Worm (Caenorhabditis elegans) whole organism, young adult: ENCODE measurements around the gene H01M10.1.
A peak's percentile ranks its signal among the peaks of the same experiment; 100 is the strongest.

Experiments used
- B0261.1 ChIP-seq: sonication (generic microtip); optimal IDR thresholded peaks from 2 replicates; lab custom pipeline; 2016; ENCODE audit warnings: mild to moderate bottlenecking, missing genetic modification characterization, moderate library complexity, missing compliant biosample characterization
- B0336.3 ChIP-seq: fragments of 200-800 bp; sonication (Bioruptor generic); IDR thresholded peaks from 2 replicates; pipeline ENCODE4 v1.3.6; 2022; ENCODE audit warnings: missing genetic modification characterization, missing compliant biosample characterization
- C06A6.2 ChIP-seq: fragments of 200-800 bp; sonication (Bioruptor generic); conservative IDR thresholded peaks from 2 replicates; pipeline ENCODE4 v1.3.6; 2022; ENCODE audit warnings: missing genetic modification characterization, missing compliant biosample characterization
- D2030.7 ChIP-seq: fragments of 200-800 bp; sonication (Bioruptor generic); IDR thresholded peaks from 2 replicates; pipeline ENCODE4 v1.3.6; 2022; ENCODE audit warnings: missing genetic modification reagents, missing genetic modification characterization, missing compliant biosample characterization
- F22D6.2 ChIP-seq: sonication (generic microtip); optimal IDR thresholded peaks from 2 replicates; lab custom pipeline; 2016; ENCODE audit warnings: mild to moderate bottlenecking, missing genetic modification characterization, missing compliant biosample characterization
- F33H1.4 ChIP-seq: fragments of 200-800 bp; sonication (Bioruptor generic); IDR thresholded peaks from 2 replicates; pipeline ENCODE4 v1.3.6; 2022; ENCODE audit warnings: missing genetic modification reagents, missing genetic modification characterization, missing compliant biosample characterization
- F49E8.2 ChIP-seq: sonication (generic microtip); optimal IDR thresholded peaks from 3 replicates; lab custom pipeline; 2017; ENCODE audit warnings: missing genetic modification characterization, mild to moderate bottlenecking, missing compliant biosample characterization, antibody characterized with exemption, moderate library complexity; ENCODE audit not compliant: insufficient read depth
- F55B11.4 ChIP-seq: sonication (generic microtip); optimal IDR thresholded peaks from 2 replicates; lab custom pipeline; 2016; ENCODE audit warnings: missing compliant biosample characterization, missing genetic modification characterization, borderline replicate concordance; ENCODE audit not compliant: insufficient read depth
- F57A8.1 ChIP-seq: fragments of 200-800 bp; sonication (Bioruptor generic); optimal IDR thresholded peaks from 2 replicates; lab custom pipeline; 2018; ENCODE audit warnings: mild to moderate bottlenecking, missing genetic modification characterization, moderate library complexity, missing compliant biosample characterization
- F57C9.4 ChIP-seq: sonication (generic microtip); optimal IDR thresholded peaks from 2 replicates; lab custom pipeline; 2017; ENCODE audit warnings: mild to moderate bottlenecking, missing genetic modification characterization, missing compliant biosample characterization
- Y67H2A.10 ChIP-seq: fragments of 200-800 bp; sonication (Bioruptor generic); conservative IDR thresholded peaks from 2 replicates; pipeline ENCODE4 v1.3.6; 2022; ENCODE audit warnings: missing genetic modification reagents, missing genetic modification characterization, missing compliant biosample characterization
- Y79H2A.3 ChIP-seq: fragments of 200-800 bp; sonication (Bioruptor generic); conservative IDR thresholded peaks from 2 replicates; pipeline ENCODE4 v1.3.6; 2022; ENCODE audit warnings: missing genetic modification reagents, missing genetic modification characterization, missing compliant biosample characterization
- Y95B8A.8 ChIP-seq: fragments of 200-800 bp; sonication (Bioruptor generic); IDR thresholded peaks from 2 replicates; pipeline ENCODE4 v1.3.6; 2022; ENCODE audit warnings: missing genetic modification reagents, missing genetic modification characterization, missing compliant biosample characterization
- akir-1 ChIP-seq: fragments of 200-800 bp; sonication (Bioruptor generic); optimal IDR thresholded peaks from 2 replicates; lab custom pipeline; 2018; ENCODE audit warnings: mild to moderate bottlenecking, missing genetic modification characterization, moderate library complexity, missing compliant biosample characterization
- aptf-3 ChIP-seq: fragments of 200-800 bp; sonication (Bioruptor generic); IDR thresholded peaks from 2 replicates; pipeline ENCODE4 v1.3.6; 2022; ENCODE audit warnings: missing genetic modification characterization, missing compliant biosample characterization
- attf-5 ChIP-seq: fragments of 200-800 bp; sonication (Bioruptor generic); optimal IDR thresholded peaks from 2 replicates; lab custom pipeline; 2018; ENCODE audit warnings: mild to moderate bottlenecking, missing genetic modification characterization, missing compliant biosample characterization
- cebp-1 ChIP-seq, 2 experiments: fragments of 200-800 bp in 1 of 2; sonication (Bioruptor generic) in 1 of 2; sonication (generic microtip) in 1 of 2; IDR thresholded peaks in 1 of 2; optimal IDR thresholded peaks in 1 of 2; 2 replicates each; pipeline versions ENCODE4 v1.3.6 to Lab custom; 2017 to 2022; ENCODE audit warnings: missing compliant biosample characterization in 2 of 2, missing genetic modification characterization in 2 of 2, mild to moderate bottlenecking in 1 of 2, missing genetic modification reagents in 1 of 2, moderate library complexity in 1 of 2
- ceh-58 ChIP-seq: fragments of 200-800 bp; sonication (Bioruptor generic); IDR thresholded peaks from 2 replicates; pipeline ENCODE4 v1.3.6; 2022; ENCODE audit warnings: missing genetic modification characterization, missing compliant biosample characterization
- ceh-79 ChIP-seq: sonication (generic microtip); optimal IDR thresholded peaks from 2 replicates; lab custom pipeline; 2017; ENCODE audit warnings: mild to moderate bottlenecking, missing genetic modification characterization, missing compliant biosample characterization
- ceh-91 ChIP-seq: fragments of 200-800 bp; sonication (Bioruptor generic); IDR thresholded peaks from 2 replicates; pipeline ENCODE4 v1.3.6; 2022; ENCODE audit warnings: missing genetic modification reagents, missing genetic modification characterization, missing compliant biosample characterization
- chd-7 ChIP-seq: sonication (generic microtip); optimal IDR thresholded peaks from 2 replicates; lab custom pipeline; 2016; ENCODE audit warnings: mild to moderate bottlenecking, missing genetic modification characterization, moderate library complexity, missing compliant biosample characterization
- dpff-1 ChIP-seq: sonication (generic microtip); optimal IDR thresholded peaks from 2 replicates; lab custom pipeline; 2017; ENCODE audit warnings: mild to moderate bottlenecking, missing genetic modification characterization, missing compliant biosample characterization
- egl-18 ChIP-seq: fragments of 200-800 bp; sonication (Bioruptor generic); IDR thresholded peaks from 2 replicates; pipeline ENCODE4 v1.3.6; 2022; ENCODE audit warnings: missing genetic modification reagents, missing genetic modification characterization, missing compliant biosample characterization
- egl-44 ChIP-seq: fragments of 200-800 bp; sonication (Bioruptor generic); IDR thresholded peaks from 2 replicates; pipeline ENCODE4 v1.3.6; 2022; ENCODE audit warnings: missing genetic modification reagents, missing genetic modification characterization, missing compliant biosample characterization
- ets-4 ChIP-seq: fragments of 200-800 bp; sonication (Bioruptor generic); optimal IDR thresholded peaks from 2 replicates; lab custom pipeline; 2018; ENCODE audit warnings: mild to moderate bottlenecking, missing genetic modification characterization, missing compliant biosample characterization
- gei-17 ChIP-seq: fragments of 200-800 bp; sonication (Bioruptor generic); optimal IDR thresholded peaks from 2 replicates; lab custom pipeline; 2018; ENCODE audit warnings: mild to moderate bottlenecking, missing genetic modification characterization, missing compliant biosample characterization
- hmg-1.2 ChIP-seq: fragments of 200-800 bp; sonication (Bioruptor generic); IDR thresholded peaks from 2 replicates; pipeline ENCODE4 v1.3.6; 2022; ENCODE audit warnings: missing genetic modification reagents, missing genetic modification characterization, missing compliant biosample characterization
- hrde-1 ChIP-seq: sonication (generic microtip); optimal IDR thresholded peaks from 2 replicates; lab custom pipeline; 2016; ENCODE audit warnings: missing genetic modification characterization, mild to moderate bottlenecking, missing compliant biosample characterization, moderate library complexity, missing genotype, missing genetic modification reagents, borderline replicate concordance
- hsf-1 ChIP-seq: fragments of 200-800 bp; sonication (Bioruptor generic); IDR thresholded peaks from 2 replicates; pipeline ENCODE4 v1.3.6; 2022; ENCODE audit warnings: missing genetic modification reagents, missing genetic modification characterization, missing compliant biosample characterization
- let-526 ChIP-seq: fragments of 200-800 bp; sonication (Bioruptor generic); IDR thresholded peaks from 2 replicates; pipeline ENCODE4 v1.3.6; 2022; ENCODE audit warnings: missing genetic modification reagents, missing genetic modification characterization, missing compliant biosample characterization
- madf-8 ChIP-seq: fragments of 200-800 bp; sonication (Bioruptor generic); conservative IDR thresholded peaks from 2 replicates; pipeline ENCODE4 v1.3.6; 2022; ENCODE audit warnings: missing genetic modification reagents, missing genetic modification characterization, missing compliant biosample characterization
- mes-4 ChIP-seq: sonication (generic microtip); optimal IDR thresholded peaks from 2 replicates; lab custom pipeline; 2016; ENCODE audit warnings: missing genotype, missing genetic modification characterization, missing compliant biosample characterization
- mxl-1 ChIP-seq: sonication (generic microtip); optimal IDR thresholded peaks from 2 replicates; lab custom pipeline; 2016; ENCODE audit warnings: missing genetic modification characterization, missing compliant biosample characterization
- nfya-1 ChIP-seq: sonication (generic microtip); optimal IDR thresholded peaks from 2 replicates; lab custom pipeline; 2017; ENCODE audit warnings: antibody characterized with exemption, missing compliant biosample characterization, missing genetic modification characterization, borderline replicate concordance; ENCODE audit not compliant: insufficient read depth
- nhr-27 ChIP-seq: fragments of 200-800 bp; sonication (Bioruptor generic); optimal IDR thresholded peaks from 2 replicates; lab custom pipeline; 2018; ENCODE audit warnings: mild to moderate bottlenecking, missing genetic modification characterization, moderate library complexity, missing compliant biosample characterization
- rcor-1 ChIP-seq: fragments of 200-800 bp; sonication (Bioruptor generic); IDR thresholded peaks from 2 replicates; pipeline ENCODE4 v1.3.6; 2022; ENCODE audit warnings: missing genetic modification reagents, missing genetic modification characterization, missing compliant biosample characterization
- sdz-38 ChIP-seq: sonication (generic microtip); optimal IDR thresholded peaks from 2 replicates; lab custom pipeline; 2016; ENCODE audit warnings: missing genotype, missing genetic modification characterization, missing compliant biosample characterization
- snpc-1.1 ChIP-seq: sonication (generic microtip); optimal IDR thresholded peaks from 2 replicates; lab custom pipeline; 2017; ENCODE audit warnings: missing genetic modification characterization, mild to moderate bottlenecking, missing compliant biosample characterization, antibody characterized with exemption, moderate library complexity, missing genotype, missing genetic modification reagents; ENCODE audit not compliant: insufficient read depth
- snpc-1.3 ChIP-seq: sonication (generic microtip); optimal IDR thresholded peaks from 2 replicates; lab custom pipeline; 2017; ENCODE audit warnings: missing genetic modification characterization, mild to moderate bottlenecking, missing compliant biosample characterization, antibody characterized with exemption, moderate library complexity, missing genotype, missing genetic modification reagents; ENCODE audit not compliant: insufficient read depth
- snpc-3.4 ChIP-seq: sonication (generic microtip); optimal IDR thresholded peaks from 2 replicates; lab custom pipeline; 2017; ENCODE audit warnings: missing genetic modification characterization, mild to moderate bottlenecking, missing compliant biosample characterization, antibody characterized with exemption, moderate library complexity, missing genotype, missing genetic modification reagents
- somi-1 ChIP-seq: fragments of 200-800 bp; sonication (Bioruptor generic); optimal IDR thresholded peaks from 2 replicates; lab custom pipeline; 2018; ENCODE audit warnings: mild to moderate bottlenecking, missing genetic modification characterization, missing compliant biosample characterization
- tbp1 ChIP-seq: fragments of 200-800 bp; sonication (Bioruptor generic); optimal IDR thresholded peaks from 2 replicates; lab custom pipeline; 2018; ENCODE audit warnings: mild to moderate bottlenecking, missing genetic modification characterization, missing compliant biosample characterization
- tlf-1 ChIP-seq: fragments of 200-800 bp; sonication (Bioruptor generic); optimal IDR thresholded peaks from 2 replicates; lab custom pipeline; 2018; ENCODE audit warnings: mild to moderate bottlenecking, missing genetic modification characterization, missing compliant biosample characterization
- unc-130 ChIP-seq: sonication (generic microtip); optimal IDR thresholded peaks from 2 replicates; lab custom pipeline; 2016; ENCODE audit warnings: missing genetic modification reagents, missing genetic modification characterization, missing compliant biosample characterization
- unc-62 ChIP-seq: fragments of 150-350 bp; optimal IDR thresholded peaks from 2 replicates; lab custom pipeline; 2014; ENCODE audit warnings: missing biosample characterization, missing genetic modification reagents, missing genetic modification characterization
- zim-3 ChIP-seq: sonication (generic microtip); optimal IDR thresholded peaks from 2 replicates; lab custom pipeline; 2017; ENCODE audit warnings: mild to moderate bottlenecking, missing genetic modification characterization, moderate library complexity, missing compliant biosample characterization
- ztf-3 ChIP-seq: fragments of 200-800 bp; sonication (Bioruptor generic); optimal IDR thresholded peaks from 2 replicates; lab custom pipeline; 2018; ENCODE audit warnings: mild to moderate bottlenecking, missing genetic modification characterization, missing compliant biosample characterization

The H01M10.1 gene

DNA sequence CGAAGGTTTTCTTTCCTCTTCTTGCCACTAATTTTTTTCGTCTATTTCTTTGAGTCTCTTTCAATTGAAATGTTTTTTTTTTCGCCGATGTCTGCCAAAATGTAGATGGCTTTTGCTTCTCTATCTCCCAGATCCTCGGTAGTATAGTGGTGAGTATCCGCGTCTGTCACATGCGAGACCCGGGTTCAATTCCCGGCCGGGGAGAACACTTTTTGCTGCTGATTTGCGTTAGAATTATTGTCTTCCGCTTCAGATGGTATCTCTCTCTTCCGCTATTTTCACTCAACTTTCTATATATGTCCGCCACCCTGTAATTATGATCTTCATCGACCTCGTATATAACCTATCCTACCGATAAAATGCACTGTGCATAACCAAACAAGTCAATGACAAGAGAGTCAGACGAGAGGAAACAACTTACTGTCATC lies 26.9 kb downstream of the H01M10.1 start (continued):
- TF ChIP-seq Y79H2A.3 (no peak), madf-8 (GFP tag; lab: Robert Waterston, UW) (no peak), F33H1.4 (no peak), ets-4 (GFP tag; lab: Kevin White, UChicago) (no peak), hrde-1 (tag; lab: Kevin White, UChicago) (peak; percentile 70), F57A8.1 (GFP tag; lab: Kevin White, UChicago) (no peak), tlf-1 (GFP tag; lab: Kevin White, UChicago) (no peak), somi-1 (GFP tag; lab: Kevin White, UChicago) (peak; percentile 6), Y67H2A.10 (GFP tag; lab: Robert Waterston, UW) (no peak), Y95B8A.8 (GFP tag; lab: Robert Waterston, UW) (no peak), ceh-79 (tag; lab: Kevin White, UChicago) (no peak), ztf-3 (GFP tag; lab: Kevin White, UChicago) (peak; percentile 75), sdz-38 (tag; lab: Kevin White, UChicago) (peak; percentile 42), mes-4 (tag; lab: Kevin White, UChicago) (peak; percentile 30), attf-5 (GFP tag; lab: Kevin White, UChicago) (peak; percentile 62), nhr-27 (tag; lab: Kevin White, UChicago) (no peak), D2030.7 (peak; percentile 58; the same call in 1 of the 2 replicates), egl-44 (GFP tag; lab: Robert Waterston, UW) (peak; percentile 74; the same call in 1 of the 2 replicates), hmg-1.2 (GFP tag; lab: Robert Waterston, UW) (peak; percentile 84), aptf-3 (GFP tag; lab: Robert Waterston, UW) (peak; percentile 74; the same call in 1 of the 2 replicates), hsf-1 (no peak), snpc-1.1 (peak; percentile 72), snpc-1.3 (peak; percentile 93), ceh-91 (GFP tag; lab: Robert Waterston, UW) (no peak), dpff-1 (tag; lab: Kevin White, UChicago) (no peak), unc-130 (GFP tag; lab: Kevin White, UChicago) (peak; percentile 19), unc-62 (GFP tag; lab: Kevin White, UChicago) (peak; percentile 13), cebp-1 (GFP tag; IDR thresholded peaks at IDR 0.05; lab: Robert Waterston, UW) (peak; percentile 28; the same call in 1 of the 2 replicates), cebp-1 (tag; optimal IDR thresholded peaks at IDR 0.05; lab: Kevin White, UChicago) (peak; percentile 75), F57C9.4 (no peak), F49E8.2 (tag; lab: Kevin White, UChicago) (peak; percentile 1), F22D6.2 (peak; percentile 41), let-526 (GFP tag; lab: Robert Waterston, UW) (peak; percentile 33; the same call in 1 of the 2 replicates), F55B11.4 (tag; lab: Kevin White, UChicago) (no peak), C06A6.2 (GFP tag; lab: Robert Waterston, UW) (no peak; the same call in 1 of the 2 replicates), akir-1 (GFP tag; lab: Kevin White, UChicago) (no peak), rcor-1 (GFP tag; lab: Robert Waterston, UW) (peak; percentile 61), B0261.1 (peak; percentile 96), mxl-1 (tag; lab: Kevin White, UChicago) (peak; percentile 77), chd-7 (tag; lab: Kevin White, UChicago) (peak; percentile 85), tbp1 (GFP tag; lab: Kevin White, UChicago) (peak; percentile 98), nfya-1 (tag; lab: Kevin White, UChicago) (no peak), ceh-58 (no peak), B0336.3 (peak; percentile 49; the same call in 1 of the 2 replicates), gei-17 (GFP tag; lab: Kevin White, UChicago) (no peak), egl-18 (no peak), snpc-3.4 (tag; lab: Kevin White, UChicago) (peak; percentile 65), zim-3 (tag; lab: Kevin White, UChicago) (no peak)
